Fruit fly (Drosophila melanogaster) whole organism, embryonic: ENCODE measurements around the gene Mvb12.

Source experiments
- Asciz ChIP-seq: fragments of 200-800 bp; sonication (Bioruptor generic); optimal IDR thresholded peaks from 2 replicates; lab custom pipeline; 2017; ENCODE audit warnings: missing biosample characterization, mild to moderate bottlenecking, missing genetic modification characterization, missing genetic modification reagents
- CG10209 ChIP-seq: fragments of 200-800 bp; sonication (Bioruptor generic); optimal IDR thresholded peaks from 3 replicates; lab custom pipeline; 2017; ENCODE audit warnings: missing biosample characterization, mild to moderate bottlenecking, missing genetic modification characterization, missing genetic modification reagents
- CG10543 ChIP-seq: fragments of 200-800 bp; sonication (Bioruptor generic); optimal IDR thresholded peaks from 3 replicates; lab custom pipeline; 2017; ENCODE audit warnings: missing biosample characterization, mild to moderate bottlenecking, missing genetic modification characterization, moderate library complexity
- CG12219 ChIP-seq: fragments of 200-800 bp; sonication (Bioruptor generic); optimal IDR thresholded peaks from 3 replicates; lab custom pipeline; 2018; ENCODE audit warnings: missing biosample characterization, mild to moderate bottlenecking, missing genetic modification characterization
- CG1233 ChIP-seq: fragments of 200-800 bp; sonication (Bioruptor generic); optimal IDR thresholded peaks from 4 replicates; lab custom pipeline; 2018; ENCODE audit warnings: missing biosample characterization, mild to moderate bottlenecking, missing genetic modification characterization
- CG12659 ChIP-seq: fragments of 200-800 bp; sonication (Bioruptor generic); optimal IDR thresholded peaks from 3 replicates; lab custom pipeline; 2017; ENCODE audit warnings: mild to moderate bottlenecking, missing biosample characterization, missing genetic modification reagents, missing genetic modification characterization
- CG13296 ChIP-seq: fragments of 200-800 bp; sonication (Bioruptor generic); optimal IDR thresholded peaks from 3 replicates; lab custom pipeline; 2018; ENCODE audit warnings: missing biosample characterization, mild to moderate bottlenecking, missing genetic modification characterization
- CG13894 ChIP-seq: fragments of 200-800 bp; sonication (Bioruptor generic); optimal IDR thresholded peaks from 3 replicates; lab custom pipeline; 2018; ENCODE audit warnings: missing biosample characterization, mild to moderate bottlenecking, missing genetic modification characterization, moderate library complexity
- CG14014 ChIP-seq: fragments of 200-800 bp; sonication (Bioruptor generic); IDR thresholded peaks from 2 replicates; pipeline ENCODE4 v1.3.6; 2022; ENCODE audit warnings: missing biosample characterization, missing genetic modification characterization
- CG16863 ChIP-seq: fragments of 200-800 bp; sonication (Bioruptor generic); optimal IDR thresholded peaks from 3 replicates; lab custom pipeline; 2016; ENCODE audit warnings: missing biosample characterization, missing genetic modification characterization
- CG17912 ChIP-seq: fragments of 200-800 bp; sonication (Bioruptor generic); optimal IDR thresholded peaks from 2 replicates; lab custom pipeline; 2018; ENCODE audit warnings: missing biosample characterization, mild to moderate bottlenecking, missing genetic modification characterization
- CG18011 ChIP-seq: fragments of 200-800 bp; sonication (Bioruptor generic); optimal IDR thresholded peaks from 2 replicates; lab custom pipeline; 2017; ENCODE audit warnings: missing biosample characterization, missing genetic modification characterization, mild to moderate bottlenecking, moderate library complexity, missing genotype
- CG18599 ChIP-seq: fragments of 200-800 bp; sonication (Bioruptor generic); optimal IDR thresholded peaks from 3 replicates; lab custom pipeline; 2017; ENCODE audit warnings: missing biosample characterization, missing genetic modification characterization, mild to moderate bottlenecking, moderate library complexity, missing genetic modification reagents
- CG2875 ChIP-seq: fragments of 200-800 bp; sonication (Bioruptor generic); optimal IDR thresholded peaks from 2 replicates; lab custom pipeline; 2017; ENCODE audit warnings: missing biosample characterization, mild to moderate bottlenecking, missing genetic modification characterization, missing genetic modification reagents
- CG31365 ChIP-seq: fragments of 200-800 bp; sonication (Bioruptor generic); optimal IDR thresholded peaks from 2 replicates; lab custom pipeline; 2018; ENCODE audit warnings: missing biosample characterization, mild to moderate bottlenecking, missing genetic modification characterization
- CG3726 ChIP-seq: fragments of 200-800 bp; sonication (Bioruptor generic); IDR thresholded peaks from 3 replicates; pipeline ENCODE4, ENCODE4 v1.3.6; 2022; ENCODE audit warnings: missing biosample characterization, missing genetic modification characterization
- CG4404 ChIP-seq: fragments of 200-800 bp; sonication (Bioruptor generic); IDR thresholded peaks from 2 replicates; pipeline ENCODE4 v1.3.6; 2022; ENCODE audit warnings: missing biosample characterization, missing genetic modification characterization
- CG5180 ChIP-seq: fragments of 200-800 bp; sonication (Bioruptor generic); optimal IDR thresholded peaks from 3 replicates; lab custom pipeline; 2017; ENCODE audit warnings: missing biosample characterization, missing genetic modification characterization, mild to moderate bottlenecking, moderate library complexity, missing genetic modification reagents
- CG6813 ChIP-seq: fragments of 200-800 bp; sonication (Bioruptor generic); optimal IDR thresholded peaks from 2 replicates; lab custom pipeline; 2017; ENCODE audit warnings: missing biosample characterization, missing genetic modification characterization, mild to moderate bottlenecking, moderate library complexity, missing genetic modification reagents
- CrebB ChIP-seq: fragments of 200-800 bp; sonication (Bioruptor generic); optimal IDR thresholded peaks from 3 replicates; lab custom pipeline; 2018; ENCODE audit warnings: missing biosample characterization, mild to moderate bottlenecking, missing genetic modification characterization
- D19A ChIP-seq: fragments of 200-800 bp; optimal IDR thresholded peaks from 3 replicates; lab custom pipeline; 2019; ENCODE audit warnings: missing biosample characterization, mild to moderate bottlenecking, missing genetic modification characterization, moderate library complexity
- Dad ChIP-seq: fragments of 200-800 bp; sonication (Bioruptor generic); optimal IDR thresholded peaks from 3 replicates; lab custom pipeline; 2016; ENCODE audit warnings: missing biosample characterization, missing genetic modification characterization
- Dbx ChIP-seq: fragments of 200-800 bp; sonication (Bioruptor generic); IDR thresholded peaks from 3 replicates; pipeline ENCODE4 v1.3.6; 2022; ENCODE audit warnings: missing biosample characterization, missing genetic modification characterization
- HHEX ChIP-seq: fragments of 200-800 bp; sonication (Bioruptor generic); optimal IDR thresholded peaks from 3 replicates; lab custom pipeline; 2017; ENCODE audit warnings: missing biosample characterization, mild to moderate bottlenecking, missing genetic modification characterization, missing genetic modification reagents
- Hey ChIP-seq: fragments of 200-800 bp; sonication (Bioruptor generic); optimal IDR thresholded peaks from 3 replicates; lab custom pipeline; 2018; ENCODE audit warnings: missing biosample characterization, mild to moderate bottlenecking, missing genetic modification characterization
- Hmr ChIP-seq: fragments of 200-800 bp; sonication (Bioruptor generic); optimal IDR thresholded peaks from 3 replicates; lab custom pipeline; 2017; ENCODE audit warnings: mild to moderate bottlenecking, missing biosample characterization, missing genetic modification reagents, missing genetic modification characterization
- MTF-1 ChIP-seq: fragments of 200-800 bp; sonication (Bioruptor generic); optimal IDR thresholded peaks from 2 replicates; lab custom pipeline; 2018; ENCODE audit warnings: missing biosample characterization, mild to moderate bottlenecking, missing genetic modification characterization, borderline replicate concordance
- Nf-YC ChIP-seq: fragments of 200-800 bp; optimal IDR thresholded peaks from 3 replicates; lab custom pipeline; 2019; ENCODE audit warnings: missing biosample characterization, mild to moderate bottlenecking, missing genetic modification characterization, moderate library complexity
- Ravus ChIP-seq: fragments of 200-800 bp; sonication (Bioruptor generic); IDR thresholded peaks from 2 replicates; pipeline ENCODE4 v1.3.6; 2022; ENCODE audit warnings: missing biosample characterization, missing genetic modification characterization
- Sry-β ChIP-seq: fragments of 200-800 bp; sonication (Bioruptor generic); optimal IDR thresholded peaks from 2 replicates; lab custom pipeline; 2018; ENCODE audit warnings: missing biosample characterization, mild to moderate bottlenecking, missing genetic modification characterization, moderate library complexity
- YL-1 ChIP-seq: fragments of 200-800 bp; sonication (Bioruptor generic); optimal IDR thresholded peaks from 3 replicates; lab custom pipeline; 2017; ENCODE audit warnings: missing biosample characterization, mild to moderate bottlenecking, missing genetic modification characterization
- ash1 ChIP-seq: fragments of 200-800 bp; sonication (Bioruptor generic); optimal IDR thresholded peaks from 2 replicates; lab custom pipeline; 2018; ENCODE audit warnings: missing biosample characterization, mild to moderate bottlenecking, missing genetic modification characterization
- caup ChIP-seq: fragments of 200-800 bp; sonication (Bioruptor generic); optimal IDR thresholded peaks from 3 replicates; lab custom pipeline; 2017; ENCODE audit warnings: missing biosample characterization, mild to moderate bottlenecking, missing genetic modification characterization, moderate library complexity; ENCODE audit not compliant: severe bottlenecking
- exex ChIP-seq: fragments of 200-800 bp; sonication (Bioruptor generic); optimal IDR thresholded peaks from 4 replicates; lab custom pipeline; 2018; ENCODE audit warnings: missing biosample characterization, mild to moderate bottlenecking, missing genetic modification characterization, moderate library complexity
- fd3F ChIP-seq: fragments of 200-800 bp; sonication (Bioruptor generic); optimal IDR thresholded peaks from 2 replicates; lab custom pipeline; 2018; ENCODE audit warnings: missing biosample characterization, mild to moderate bottlenecking, missing genetic modification characterization, moderate library complexity
- fd64A ChIP-seq: fragments of 200-800 bp; sonication (Bioruptor generic); optimal IDR thresholded peaks from 3 replicates; lab custom pipeline; 2018; ENCODE audit warnings: missing biosample characterization, mild to moderate bottlenecking, missing genetic modification characterization
- ftz-f1 ChIP-seq: fragments of 200-800 bp; sonication (Bioruptor generic); optimal IDR thresholded peaks from 2 replicates; lab custom pipeline; 2016; ENCODE audit warnings: missing biosample characterization, missing genetic modification characterization
- hkb ChIP-seq, 2 experiments: fragments of 200-800 bp in 1 of 2; fragments of >200 bp in 1 of 2; sonication (Bioruptor generic) in 1 of 2; IDR thresholded peaks in 1 of 2; optimal IDR thresholded peaks in 1 of 2; 2 replicates each; pipeline versions ENCODE4 v1.3.6 to Lab custom; 2017 to 2022; ENCODE audit warnings: missing biosample characterization in 1 of 2, missing genetic modification characterization in 1 of 2
- mirr ChIP-seq: fragments of 200-800 bp; sonication (Bioruptor generic); optimal IDR thresholded peaks from 3 replicates; lab custom pipeline; 2018; ENCODE audit warnings: missing biosample characterization, mild to moderate bottlenecking, missing genetic modification characterization
- nerfin-1 ChIP-seq: fragments of 200-800 bp; sonication (Bioruptor generic); optimal IDR thresholded peaks from 3 replicates; lab custom pipeline; 2019; ENCODE audit warnings: missing biosample characterization, mild to moderate bottlenecking, missing genetic modification characterization, moderate library complexity
- odd ChIP-seq: fragments of 200-800 bp; sonication (Bioruptor generic); optimal IDR thresholded peaks from 2 replicates; lab custom pipeline; 2017; ENCODE audit warnings: missing biosample characterization, mild to moderate bottlenecking, missing genetic modification characterization
- pfk ChIP-seq: fragments of 200-800 bp; sonication (Bioruptor generic); optimal IDR thresholded peaks from 2 replicates; lab custom pipeline; 2018; ENCODE audit warnings: missing biosample characterization, mild to moderate bottlenecking, missing genetic modification characterization, moderate library complexity
- salm ChIP-seq: fragments of 200-800 bp; sonication (Bioruptor generic); optimal IDR thresholded peaks from 2 replicates; lab custom pipeline; 2018; ENCODE audit warnings: missing biosample characterization, mild to moderate bottlenecking, missing genetic modification characterization
- scrt ChIP-seq: fragments of 200-800 bp; sonication (Bioruptor generic); optimal IDR thresholded peaks from 2 replicates; lab custom pipeline; 2018; ENCODE audit warnings: missing biosample characterization, mild to moderate bottlenecking, missing genetic modification characterization, moderate library complexity
- sens ChIP-seq: fragments of 200-800 bp; sonication (Bioruptor generic); peaks from one replicate; lab custom pipeline; 2016; ENCODE audit warnings: missing biosample characterization, missing genetic modification characterization
- stwl ChIP-seq: fragments of 200-800 bp; sonication (Bioruptor generic); optimal IDR thresholded peaks from 3 replicates; lab custom pipeline; 2018; ENCODE audit warnings: missing biosample characterization, mild to moderate bottlenecking, missing genetic modification characterization, moderate library complexity
- wdn ChIP-seq: fragments of 200-800 bp; sonication (Bioruptor generic); IDR thresholded peaks from 2 replicates; pipeline ENCODE4 v1.3.6; 2022; ENCODE audit warnings: missing biosample characterization, missing genetic modification characterization
- wek ChIP-seq: fragments of 200-800 bp; sonication (Bioruptor generic); optimal IDR thresholded peaks from 3 replicates; lab custom pipeline; 2018; ENCODE audit warnings: missing biosample characterization, mild to moderate bottlenecking, missing genetic modification characterization, moderate library complexity

Mvb12 gene

dm6 chrX:18082674-18083073 lies 18.4 kb downstream of the Mvb12 start (continued):
- TF ChIP-seq CG12219 (GFP tag; lab: Kevin White, UChicago) (peak; percentile 24), CG6813 (peak; percentile 28), salm (peak; percentile 15), CrebB (tag; lab: Kevin White, UChicago) (peak; percentile 62), Hmr (GFP tag; lab: Kevin White, UChicago) (peak; percentile 67), CG14014 (peak; percentile 50; the same call in 1 of the 2 replicates), CG17912 (GFP tag; lab: Kevin White, UChicago) (peak; percentile 45), D19A (tag; lab: Kevin White, UChicago) (no peak), hkb (optimal IDR thresholded peaks at IDR 0.05; lab: Kevin White, UChicago) (no peak), hkb (GFP tag; IDR thresholded peaks at IDR 0.05; lab: Robert Waterston, UW) (0 out of 2 replicates have a peak, but pooled peaks have one; percentile 40), CG5180 (GFP tag; lab: Kevin White, UChicago) (peak; percentile 8), Hey (tag; lab: Kevin White, UChicago) (peak; percentile 43), CG18011 (GFP tag; lab: Kevin White, UChicago) (no peak), CG31365 (tag; lab: Kevin White, UChicago) (peak; percentile 31), MTF-1 (GFP tag; lab: Kevin White, UChicago) (peak; percentile 48), HHEX (GFP tag; lab: Kevin White, UChicago) (peak; percentile 56), Asciz (peak; percentile 51), Ravus (no peak), wek (GFP tag; lab: Kevin White, UChicago) (peak; percentile 47), nerfin-1 (no peak), wdn (GFP tag; lab: Robert Waterston, UW) (no peak), CG12659 (GFP tag; lab: Kevin White, UChicago) (peak; percentile 30), pfk (peak; percentile 31), CG16863 (no peak), ftz-f1 (GFP tag; lab: Kevin White, UChicago) (no peak), CG2875 (GFP tag; lab: Kevin White, UChicago) (no peak), CG10543 (GFP tag; lab: Kevin White, UChicago) (peak; percentile 72), sens (peak; percentile 46), odd (GFP tag; lab: Kevin White, UChicago) (peak; percentile 46), scrt (GFP tag; lab: Kevin White, UChicago) (no peak), Sry-β (GFP tag; lab: Kevin White, UChicago) (no peak), CG1233 (GFP tag; lab: Kevin White, UChicago) (peak; percentile 25), CG10209 (peak; percentile 5), fd3F (GFP tag; lab: Kevin White, UChicago) (peak; percentile 34), CG13296 (peak; percentile 80), CG18599 (GFP tag; lab: Kevin White, UChicago) (peak; percentile 58), CG3726 (GFP tag; lab: Robert Waterston, UW) (no peak), exex (tag; lab: Kevin White, UChicago) (peak; percentile 57), CG4404 (GFP tag; lab: Robert Waterston, UW) (no peak), mirr (GFP tag; lab: Kevin White, UChicago) (peak; percentile 84), YL-1 (GFP tag; lab: Kevin White, UChicago) (peak; percentile 1), Dbx (GFP tag; lab: Robert Waterston, UW) (0 out of 3 replicates have a peak, but pooled peaks have one; percentile 43), CG13894 (tag; lab: Kevin White, UChicago) (no peak), stwl (no peak), ash1 (GFP tag; lab: Kevin White, UChicago) (peak; percentile 11), fd64A (GFP tag; lab: Kevin White, UChicago) (peak; percentile 35), caup (GFP tag; lab: Kevin White, UChicago) (peak; percentile 63), Dad (no peak), Nf-YC (tag; lab: Kevin White, UChicago) (no peak)
